Fruit fly (Drosophila melanogaster) whole organism, embryonic: ENCODE data around the gene Coq5.

Experiments
- Abd-B ChIP-seq: fragments of 200-800 bp; sonication (Bioruptor generic); optimal IDR thresholded peaks from 2 replicates; lab custom pipeline; 2018; ENCODE audit warnings: missing biosample characterization, mild to moderate bottlenecking, missing genetic modification characterization, moderate library complexity
- Antp ChIP-seq: fragments of 200-800 bp; sonication (Bioruptor generic); optimal IDR thresholded peaks from 3 replicates; lab custom pipeline; 2016; ENCODE audit warnings: missing biosample characterization, missing genetic modification characterization
- Atf6 ChIP-seq: fragments of 200-800 bp; sonication (Bioruptor generic); IDR thresholded peaks from 2 replicates; pipeline ENCODE4 v1.3.6; 2022; ENCODE audit warnings: missing biosample characterization, missing genetic modification characterization
- Bteb2 ChIP-seq: fragments of 200-800 bp; sonication (Bioruptor generic); optimal IDR thresholded peaks from 2 replicates; lab custom pipeline; 2016; ENCODE audit warnings: missing biosample characterization, missing genetic modification characterization
- CG10147 ChIP-seq: fragments of 200-800 bp; sonication (Bioruptor generic); optimal IDR thresholded peaks from 2 replicates; lab custom pipeline; 2019; ENCODE audit warnings: missing biosample characterization, mild to moderate bottlenecking, missing genetic modification characterization, moderate library complexity
- CG10462 ChIP-seq: fragments of 200-800 bp; sonication (Bioruptor generic); optimal IDR thresholded peaks from 2 replicates; lab custom pipeline; 2016; ENCODE audit warnings: missing biosample characterization, missing genetic modification characterization
- CG11723 ChIP-seq: fragments of 200-800 bp; sonication (Bioruptor generic); optimal IDR thresholded peaks from 2 replicates; lab custom pipeline; 2017; ENCODE audit warnings: missing biosample characterization, mild to moderate bottlenecking, missing genetic modification characterization
- CG12071 ChIP-seq: fragments of 200-800 bp; sonication (Bioruptor generic); optimal IDR thresholded peaks from 3 replicates; lab custom pipeline; 2018; ENCODE audit warnings: missing biosample characterization, mild to moderate bottlenecking, missing genetic modification characterization
- CG12236 ChIP-seq: fragments of 200-800 bp; sonication (Bioruptor generic); optimal IDR thresholded peaks from 2 replicates; lab custom pipeline; 2016; ENCODE audit warnings: missing biosample characterization, missing genetic modification characterization
- CG14441 ChIP-seq: fragments of 200-800 bp; sonication (Bioruptor generic); IDR thresholded peaks from 2 replicates; pipeline ENCODE4 v1.3.6; 2022; ENCODE audit warnings: missing biosample characterization, missing genetic modification characterization
- CG15514 ChIP-seq: fragments of 200-800 bp; sonication (Bioruptor generic); optimal IDR thresholded peaks from 3 replicates; lab custom pipeline; 2017; ENCODE audit warnings: missing biosample characterization, missing genetic modification characterization, mild to moderate bottlenecking, moderate library complexity, missing genetic modification reagents
- CG17359 ChIP-seq: fragments of 200-800 bp; sonication (Bioruptor generic); optimal IDR thresholded peaks from 3 replicates; lab custom pipeline; 2018; ENCODE audit warnings: missing biosample characterization, mild to moderate bottlenecking, missing genetic modification characterization, moderate library complexity
- CG2678 ChIP-seq: fragments of 200-800 bp; sonication (Bioruptor generic); optimal IDR thresholded peaks from 3 replicates; lab custom pipeline; 2019; ENCODE audit warnings: missing biosample characterization, mild to moderate bottlenecking, missing genetic modification characterization, moderate library complexity
- CG31365 ChIP-seq: fragments of 200-800 bp; sonication (Bioruptor generic); optimal IDR thresholded peaks from 2 replicates; lab custom pipeline; 2018; ENCODE audit warnings: missing biosample characterization, mild to moderate bottlenecking, missing genetic modification characterization
- CG6683 ChIP-seq: fragments of 200-800 bp; sonication (Bioruptor generic); optimal IDR thresholded peaks from 2 replicates; lab custom pipeline; 2017; ENCODE audit warnings: missing biosample characterization, mild to moderate bottlenecking, missing genetic modification characterization, missing genetic modification reagents
- CG6813 ChIP-seq: fragments of 200-800 bp; sonication (Bioruptor generic); optimal IDR thresholded peaks from 2 replicates; lab custom pipeline; 2017; ENCODE audit warnings: missing biosample characterization, missing genetic modification characterization, mild to moderate bottlenecking, moderate library complexity, missing genetic modification reagents
- CG7839 ChIP-seq: fragments of 200-800 bp; sonication (Bioruptor generic); optimal IDR thresholded peaks from 3 replicates; lab custom pipeline; 2018; ENCODE audit warnings: missing biosample characterization, mild to moderate bottlenecking, missing genetic modification characterization, moderate library complexity
- CG8924 ChIP-seq: fragments of 200-800 bp; optimal IDR thresholded peaks from 3 replicates; lab custom pipeline; 2019; ENCODE audit warnings: missing biosample characterization, mild to moderate bottlenecking, missing genetic modification characterization, moderate library complexity
- Dip3 ChIP-seq: fragments of 200-800 bp; sonication (Bioruptor generic); optimal IDR thresholded peaks from 3 replicates; lab custom pipeline; 2016; ENCODE audit warnings: missing biosample characterization, missing genetic modification characterization
- Hr39 ChIP-seq: fragments of >200 bp; optimal IDR thresholded peaks from 2 replicates; lab custom pipeline; 2017
- MBD-R2 ChIP-seq: fragments of 200-800 bp; sonication (Bioruptor generic); IDR thresholded peaks from 2 replicates; pipeline ENCODE4 v1.3.6; 2022; ENCODE audit warnings: missing biosample characterization, missing genetic modification characterization
- Mad ChIP-seq: fragments of 200-800 bp; sonication (Bioruptor generic); optimal IDR thresholded peaks from 2 replicates; lab custom pipeline; 2016; ENCODE audit warnings: missing biosample characterization, missing genetic modification characterization
- Myb ChIP-seq: fragments of 200-800 bp; sonication (Bioruptor generic); optimal IDR thresholded peaks from 2 replicates; lab custom pipeline; 2016; ENCODE audit warnings: missing biosample characterization, missing genetic modification characterization
- NK7.1 ChIP-seq: fragments of 200-800 bp; sonication (Bioruptor generic); optimal IDR thresholded peaks from 3 replicates; lab custom pipeline; 2016; ENCODE audit warnings: missing biosample characterization, missing genetic modification characterization
- Nf-YB ChIP-seq: fragments of 200-800 bp; sonication (Bioruptor generic); optimal IDR thresholded peaks from 3 replicates; lab custom pipeline; 2019; ENCODE audit warnings: missing biosample characterization, mild to moderate bottlenecking, missing genetic modification characterization, moderate library complexity
- Optix ChIP-seq: fragments of 200-800 bp; sonication (Bioruptor generic); IDR thresholded peaks from 3 replicates; pipeline ENCODE4 v1.3.6; 2022; ENCODE audit warnings: missing biosample characterization, missing genetic modification characterization
- Pdp1 ChIP-seq, 2 experiments: fragments of 200-800 bp; sonication (Bioruptor generic); optimal IDR thresholded peaks; 3 replicates each; lab custom pipeline; 2016; ENCODE audit warnings: missing biosample characterization in 2 of 2, missing genetic modification characterization in 2 of 2, mild to moderate bottlenecking in 1 of 2, moderate library complexity in 1 of 2
- Six4 ChIP-seq: fragments of 200-800 bp; sonication (Bioruptor generic); optimal IDR thresholded peaks from 2 replicates; lab custom pipeline; 2016; ENCODE audit warnings: missing biosample characterization, missing genetic modification characterization
- Sox102F ChIP-seq: fragments of 200-800 bp; sonication (Bioruptor generic); optimal IDR thresholded peaks from 2 replicates; lab custom pipeline; 2018; ENCODE audit warnings: missing biosample characterization, mild to moderate bottlenecking, missing genetic modification characterization, moderate library complexity
- Sry-β ChIP-seq: fragments of 200-800 bp; sonication (Bioruptor generic); optimal IDR thresholded peaks from 2 replicates; lab custom pipeline; 2018; ENCODE audit warnings: missing biosample characterization, mild to moderate bottlenecking, missing genetic modification characterization, moderate library complexity
- ash1 ChIP-seq: fragments of 200-800 bp; sonication (Bioruptor generic); optimal IDR thresholded peaks from 2 replicates; lab custom pipeline; 2018; ENCODE audit warnings: missing biosample characterization, mild to moderate bottlenecking, missing genetic modification characterization
- bab2 ChIP-seq: fragments of 200-800 bp; sonication (Bioruptor generic); optimal IDR thresholded peaks from 2 replicates; lab custom pipeline; 2016; ENCODE audit warnings: missing biosample characterization, missing genetic modification characterization
- chn ChIP-seq: fragments of 200-800 bp; sonication (Bioruptor generic); optimal IDR thresholded peaks from 2 replicates; lab custom pipeline; 2016; ENCODE audit warnings: missing biosample characterization, missing genetic modification characterization
- dm ChIP-seq: fragments of 200-800 bp; sonication (Bioruptor generic); optimal IDR thresholded peaks from 3 replicates; lab custom pipeline; 2016; ENCODE audit warnings: missing biosample characterization, missing genetic modification characterization
- fd64A ChIP-seq: fragments of 200-800 bp; sonication (Bioruptor generic); optimal IDR thresholded peaks from 3 replicates; lab custom pipeline; 2018; ENCODE audit warnings: missing biosample characterization, mild to moderate bottlenecking, missing genetic modification characterization
- gcm ChIP-seq: fragments of 200-800 bp; sonication (Bioruptor generic); optimal IDR thresholded peaks from 2 replicates; lab custom pipeline; 2019; ENCODE audit warnings: missing biosample characterization, mild to moderate bottlenecking, missing genetic modification characterization, moderate library complexity
- gcm2 ChIP-seq: fragments of 200-800 bp; sonication (Bioruptor generic); optimal IDR thresholded peaks from 2 replicates; lab custom pipeline; 2016; ENCODE audit warnings: missing biosample characterization, missing genetic modification characterization
- inv ChIP-seq: fragments of 200-800 bp; sonication (Bioruptor generic); IDR thresholded peaks from 2 replicates; pipeline ENCODE4 v1.3.6; 2022; ENCODE audit warnings: missing biosample characterization, missing genetic modification characterization; ENCODE audit not compliant: partially characterized antibody
- jigr1 ChIP-seq: fragments of 200-800 bp; sonication (Bioruptor generic); IDR thresholded peaks from 3 replicates; pipeline ENCODE4 v1.3.6; 2022; ENCODE audit warnings: missing biosample characterization, missing genetic modification characterization
- jing ChIP-seq: fragments of 200-800 bp; sonication (Bioruptor generic); optimal IDR thresholded peaks from 2 replicates; lab custom pipeline; 2018; ENCODE audit warnings: missing biosample characterization, mild to moderate bottlenecking, missing genetic modification characterization
- kni ChIP-seq: fragments of 200-800 bp; sonication (Bioruptor generic); optimal IDR thresholded peaks from 3 replicates; lab custom pipeline; 2017; ENCODE audit warnings: mild to moderate bottlenecking, missing biosample characterization, missing genetic modification reagents, missing genetic modification characterization
- mam ChIP-seq: fragments of 200-800 bp; sonication (Bioruptor generic); optimal IDR thresholded peaks from 3 replicates; lab custom pipeline; 2016; ENCODE audit warnings: missing biosample characterization, missing genetic modification characterization
- otp ChIP-seq: fragments of 200-800 bp; sonication (Bioruptor generic); IDR thresholded peaks from 3 replicates; pipeline ENCODE4, ENCODE4 v1.3.6; 2022; ENCODE audit warnings: missing biosample characterization, missing genetic modification characterization
- pan ChIP-seq, 4 experiments: fragments of >200 bp in 3 of 4; fragments of 200-800 bp in 1 of 4; sonication (Bioruptor generic) in 1 of 4; optimal IDR thresholded peaks in 3 of 4; IDR thresholded peaks in 1 of 4; 2 replicates each; pipeline versions ENCODE4 v1.3.6 to Lab custom; 2017 to 2022; ENCODE audit warnings: missing biosample characterization in 2 of 4, missing genetic modification characterization in 2 of 4, mixed read lengths in 1 of 4
- pho ChIP-seq: fragments of 200-800 bp; sonication (Bioruptor generic); optimal IDR thresholded peaks from 2 replicates; lab custom pipeline; 2016; ENCODE audit warnings: missing biosample characterization, missing genetic modification characterization
- pum ChIP-seq: fragments of 200-800 bp; sonication (Bioruptor generic); optimal IDR thresholded peaks from 2 replicates; lab custom pipeline; 2016; ENCODE audit warnings: missing biosample characterization, missing genetic modification characterization
- sr ChIP-seq: fragments of 200-800 bp; sonication (Bioruptor generic); IDR thresholded peaks from 3 replicates; pipeline ENCODE4 v1.3.6; 2022; ENCODE audit warnings: missing biosample characterization, missing genetic modification characterization
- ttk ChIP-seq: fragments of 200-800 bp; sonication (Bioruptor generic); IDR thresholded peaks from 2 replicates; pipeline ENCODE4 v2.1.2; 2022; ENCODE audit warnings: missing biosample characterization, missing genetic modification characterization
- unpg ChIP-seq: fragments of 200-800 bp; sonication (Bioruptor generic); optimal IDR thresholded peaks from 3 replicates; lab custom pipeline; 2018; ENCODE audit warnings: missing biosample characterization, mild to moderate bottlenecking, missing genetic modification characterization, moderate library complexity
- vfl ChIP-seq: fragments of 200-800 bp; sonication (Bioruptor generic); optimal IDR thresholded peaks from 2 replicates; lab custom pipeline; 2016; ENCODE audit warnings: missing biosample characterization, missing genetic modification characterization

Coq5 gene

dm6 chrX:13214056-13214455 is 19.7 kb upstream of the Coq5 start (continued):
- TF ChIP-seq chn (peak; percentile 65), Six4 (peak; percentile 38), Bteb2 (peak; percentile 36), Mad (GFP tag; lab: Kevin White, UChicago) (peak; percentile 43), pho (peak; percentile 50), ash1 (GFP tag; lab: Kevin White, UChicago) (no peak), NK7.1 (no peak), bab2 (GFP tag; lab: Kevin White, UChicago) (peak; percentile 60), Hr39 (no peak), CG6683 (GFP tag; lab: Kevin White, UChicago) (no peak), vfl (GFP tag; lab: Kevin White, UChicago) (peak; percentile 35), mam (GFP tag; lab: Kevin White, UChicago) (peak; percentile 65), CG2678 (tag; lab: Kevin White, UChicago) (peak; percentile 66), CG12071 (GFP tag; lab: Kevin White, UChicago) (peak; percentile 52), kni (GFP tag; lab: Kevin White, UChicago) (no peak), CG8924 (tag; lab: Kevin White, UChicago) (no peak), dm (peak; percentile 23), Sox102F (GFP tag; lab: Kevin White, UChicago) (peak; percentile 74), CG31365 (tag; lab: Kevin White, UChicago) (peak; percentile 47), CG17359 (tag; lab: Kevin White, UChicago) (peak; percentile 74), CG12236 (GFP tag; lab: Kevin White, UChicago) (peak; percentile 45), gcm2 (GFP tag; lab: Kevin White, UChicago) (peak; percentile 18), CG11723 (GFP tag; lab: Kevin White, UChicago) (no peak), pum (GFP tag; lab: Kevin White, UChicago) (peak; percentile 58), sr (GFP tag; lab: Robert Waterston, UW) (no peak; the same call in 2 of the 3 replicates), ttk (GFP tag; lab: Robert Waterston, UW) (peak; percentile 56), CG10462 (peak; percentile 49), CG7839 (peak; percentile 70), Nf-YB (GFP tag; lab: Kevin White, UChicago) (peak; percentile 25), jing (GFP tag; lab: Kevin White, UChicago) (no peak), otp (peak; percentile 69), pan (optimal IDR thresholded peaks at IDR 0.05; lab: Kevin White, UChicago) (no peak), pan (GFP tag; optimal IDR thresholded peaks at IDR 0.05 in 1 of 2, IDR thresholded peaks at IDR 0.05 in 1 of 2) (peak in 1 of 2 experiments; percentile 70), gcm (peak; percentile 47), unpg (GFP tag; lab: Kevin White, UChicago) (peak; percentile 69), Myb (GFP tag; lab: Kevin White, UChicago) (peak; percentile 42), fd64A (GFP tag; lab: Kevin White, UChicago) (no peak), jigr1 (GFP tag; lab: Robert Waterston, UW) (no peak), Abd-B (GFP tag; lab: Kevin White, UChicago) (peak; percentile 27), Optix (GFP tag; lab: Robert Waterston, UW) (0 out of 3 replicates have a peak, but pooled peaks have one; percentile 46), CG6813 (GFP tag; lab: Kevin White, UChicago) (peak; percentile 19), inv (GFP tag; lab: Robert Waterston, UW) (no peak), Sry-β (GFP tag; lab: Kevin White, UChicago) (no peak), Pdp1 (GFP tag; optimal IDR thresholded peaks at IDR 0.05; lab: Kevin White, UChicago) (peak; percentile 67 to 69), Antp (GFP tag; lab: Kevin White, UChicago) (peak; percentile 63), MBD-R2 (peak; percentile 39; the same call in 1 of the 2 replicates), CG10147 (GFP tag; lab: Kevin White, UChicago) (peak; percentile 26), CG14441 (GFP tag; lab: Robert Waterston, UW) (peak; percentile 73), Dip3 (GFP tag; lab: Kevin White, UChicago) (peak; percentile 54), Atf6 (GFP tag; lab: Robert Waterston, UW) (peak; percentile 70), CG15514 (GFP tag; lab: Kevin White, UChicago) (peak; percentile 56)
